Worm (Caenorhabditis elegans): ENCODE results near the gene srj-53.

DNA sequence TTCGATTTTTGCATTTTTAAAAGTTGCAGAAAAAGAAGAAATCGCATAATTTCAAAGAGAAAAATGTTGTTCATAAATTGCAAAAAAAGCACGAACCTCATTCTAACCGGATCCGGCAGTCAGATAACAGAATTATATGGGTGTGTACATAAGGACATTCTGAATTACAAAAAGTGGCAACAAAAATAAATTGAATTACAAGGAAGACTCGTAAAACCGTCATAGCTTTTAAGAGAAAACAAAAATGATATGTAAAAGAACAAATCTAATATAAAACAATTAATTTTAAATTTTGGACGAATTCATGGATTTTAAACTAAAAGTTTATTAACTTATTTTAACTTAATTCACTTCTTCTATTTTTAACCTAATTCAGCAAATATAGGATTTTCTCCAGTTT, 34.3 kb downstream of the srj-53 start, which contains the start of gene F31F4.17:
- TF ChIP-seq R02D3.7 (tag; optimal IDR thresholded peaks at IDR 0.05): no peak
- no peak for TF ChIP-seq nhr-6 (tag; optimal IDR thresholded peaks at IDR 0.05)
- no peak for TF ChIP-seq zag-1 (tag; optimal IDR thresholded peaks at IDR 0.05)
- no peak for TF ChIP-seq nhr-25 (tag; optimal IDR thresholded peaks at IDR 0.05)
- no peak for TF ChIP-seq skn-1 (tag; optimal IDR thresholded peaks at IDR 0.05)
- TF ChIP-seq lsy-2 (tag; optimal IDR thresholded peaks at IDR 0.05): no peak
- TF ChIP-seq nhr-12 (tag; optimal IDR thresholded peaks at IDR 0.05): no peak
- TF ChIP-seq snpc-4 (tag; optimal IDR thresholded peaks at IDR 0.05): no peak
- TF ChIP-seq lin-39 (tag; optimal IDR thresholded peaks at IDR 0.05): no peak
- TF ChIP-seq elt-1 (tag; optimal IDR thresholded peaks at IDR 0.05): no peak
- TF ChIP-seq lin-13 (GFP tag; optimal IDR thresholded peaks at IDR 0.05): no peak
- TF ChIP-seq ztf-11 (tag; optimal IDR thresholded peaks at IDR 0.05): no peak
- no peak for TF ChIP-seq unc-62 (GFP tag; optimal IDR thresholded peaks at IDR 0.05)
- no peak for TF ChIP-seq nhr-129 (tag; optimal IDR thresholded peaks at IDR 0.05)

Data from whole organism, L2 larva.